Fruit fly (Drosophila melanogaster): Measurements from ENCODE around the gene LIMK1.

Gene LIMK1

DNA sequence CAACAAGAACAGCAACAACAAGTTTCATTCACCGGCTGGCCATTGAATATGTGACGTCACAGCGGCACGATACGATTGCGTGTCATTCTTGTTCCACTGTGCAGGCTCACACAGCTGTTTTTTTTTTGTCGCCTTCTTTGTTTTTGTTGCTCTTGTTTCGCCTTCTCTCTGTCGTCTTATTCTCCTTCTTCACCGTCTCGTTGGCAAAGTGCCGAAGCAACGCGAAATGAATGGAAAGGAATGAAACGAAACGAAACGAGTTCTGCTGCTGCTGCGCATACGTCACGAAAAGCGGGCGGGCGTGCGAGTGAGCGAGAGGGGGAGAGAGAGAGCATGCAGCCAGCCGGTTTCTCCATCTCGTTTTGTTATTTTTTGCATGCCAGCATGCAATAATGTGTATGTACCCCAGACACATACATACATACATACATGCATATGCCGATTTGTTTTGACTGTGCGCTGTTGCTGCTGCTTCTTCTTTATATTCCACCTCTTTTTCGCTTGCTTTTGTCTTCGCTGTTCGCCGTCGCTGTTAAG, 17.3 kb downstream of the LIMK1 start (continued):
- TF ChIP-seq Dfd (GFP tag; optimal IDR thresholded peaks at IDR 0.05) (no peak), ey (GFP tag; optimal IDR thresholded peaks at IDR 0.05) (peak; percentile 29), h (GFP tag; optimal IDR thresholded peaks at IDR 0.05) (peak; percentile 42), dl (GFP tag; optimal IDR thresholded peaks at IDR 0.05; ENCODE audit: insufficient read depth in 1 of 2, partially characterized antibody in 2 of 2) (peak in 1 of 2 experiments; percentile 58), Hr78 (GFP tag; optimal IDR thresholded peaks at IDR 0.05) (no peak), Rel (GFP tag; optimal IDR thresholded peaks at IDR 0.05) (no peak), Rel (tag; optimal IDR thresholded peaks at IDR 0.05) (peak; percentile 71)

DNA sequence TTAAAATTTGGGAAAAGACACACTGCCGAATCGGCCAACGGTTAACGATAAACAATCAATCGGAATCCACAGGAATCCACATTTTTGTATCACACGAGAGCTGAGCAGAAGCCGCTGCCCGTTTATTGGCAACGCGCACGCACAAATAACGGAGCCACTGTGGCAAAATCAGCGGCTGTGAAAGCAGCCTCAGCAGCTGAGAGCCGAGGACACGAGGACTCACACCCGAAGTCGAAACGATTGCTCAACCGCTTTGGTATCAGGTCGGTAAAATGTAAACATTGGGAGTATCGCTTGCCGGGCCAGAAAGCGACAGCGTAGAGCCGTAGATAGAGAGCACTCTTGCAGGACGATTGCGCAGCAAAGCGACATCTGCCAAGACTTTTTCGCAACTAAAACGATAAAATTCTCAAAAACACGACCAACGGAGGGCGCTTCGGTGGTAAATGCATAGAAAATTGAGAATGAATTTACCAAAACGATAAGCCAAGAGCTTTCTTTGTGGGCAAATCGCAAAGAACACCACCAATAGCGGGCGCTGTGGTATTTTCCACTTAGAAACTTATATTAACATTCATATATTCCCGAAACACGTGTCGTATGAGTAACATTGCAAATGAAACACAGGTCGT, 23.6 kb downstream of the LIMK1 start, which contains the start of gene hwt:
TSS of gene hwt (minus strand) at position 161 of the 632 bp plus-strand sequence.
- TF ChIP-seq usp (GFP tag; optimal IDR thresholded peaks at IDR 0.05) = no peak
- no peak for TF ChIP-seq Hnf4 (GFP tag; optimal IDR thresholded peaks at IDR 0.05)
- no peak for TF ChIP-seq pan (optimal IDR thresholded peaks at IDR 0.05)
- TF ChIP-seq Hr78 (GFP tag; optimal IDR thresholded peaks at IDR 0.05) = no peak
- no peak for TF ChIP-seq lola (GFP tag; optimal IDR thresholded peaks at IDR 0.05)
- TF ChIP-seq dsf (GFP tag; optimal IDR thresholded peaks at IDR 0.05; ENCODE audit: borderline replicate concordance) = no peak
- TF ChIP-seq Mio (GFP tag; optimal IDR thresholded peaks at IDR 0.05) = no peak
- no peak for TF ChIP-seq Myc (optimal IDR thresholded peaks at IDR 0.05)
- TF ChIP-seq Vsx2 (GFP tag; optimal IDR thresholded peaks at IDR 0.05; ENCODE audit: partially characterized antibody) = no peak

DNA sequence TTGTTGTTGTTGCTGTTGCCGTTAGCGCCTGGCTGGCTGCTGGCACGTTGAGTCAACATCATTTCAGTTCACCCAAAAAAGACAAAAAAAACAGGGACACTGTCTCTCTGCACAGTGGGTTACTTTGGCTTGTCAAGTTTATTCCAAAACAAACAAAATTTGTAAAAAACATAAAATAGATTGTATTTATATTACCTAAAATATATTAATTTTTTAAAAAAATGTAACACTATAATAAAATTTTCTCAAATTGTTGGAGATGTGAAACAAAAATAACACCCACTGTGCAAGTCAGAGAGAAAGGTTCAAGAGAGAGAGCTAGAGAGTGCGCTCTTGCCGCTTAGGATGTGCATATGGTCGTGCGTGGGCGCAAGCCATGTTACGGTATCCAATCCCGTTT, 24.3 kb downstream of the LIMK1 start:
- peak; percentile 53 for TF ChIP-seq psq (GFP tag; optimal IDR thresholded peaks at IDR 0.05)
- no peak for TF ChIP-seq Hr78 (GFP tag; optimal IDR thresholded peaks at IDR 0.05)
- no peak for TF ChIP-seq sv (GFP tag; optimal IDR thresholded peaks at IDR 0.05)
- TF ChIP-seq ey (GFP tag; optimal IDR thresholded peaks at IDR 0.05) = peak; percentile 18
- TF ChIP-seq CG32264 (GFP tag; optimal IDR thresholded peaks at IDR 0.05) = no peak
- no peak for TF ChIP-seq dl (GFP tag; optimal IDR thresholded peaks at IDR 0.05; ENCODE audit: insufficient read depth in 1 of 2, partially characterized antibody in 2 of 2)
- TF ChIP-seq Hnf4 (GFP tag; optimal IDR thresholded peaks at IDR 0.05) = peak; percentile 12
- peak; percentile 74 for TF ChIP-seq HLH106 (tag; optimal IDR thresholded peaks at IDR 0.05)
- TF ChIP-seq dmrt93B (GFP tag; optimal IDR thresholded peaks at IDR 0.05) = peak; percentile 31
- TF ChIP-seq Abd-B (GFP tag; optimal IDR thresholded peaks at IDR 0.05) = no peak
- TF ChIP-seq CG9705 (GFP tag; optimal IDR thresholded peaks at IDR 0.05) = no peak
- TF ChIP-seq Jra (GFP tag; optimal IDR thresholded peaks at IDR 0.05) = no peak
- TF ChIP-seq tai (GFP tag; optimal IDR thresholded peaks at IDR 0.05) = no peak
- peak; percentile 63 for TF ChIP-seq fru (GFP tag; optimal IDR thresholded peaks at IDR 0.05)
- TF ChIP-seq OdsH (GFP tag; optimal IDR thresholded peaks at IDR 0.05) = peak; percentile 53
- TF ChIP-seq h (GFP tag; optimal IDR thresholded peaks at IDR 0.05) = peak; percentile 60
- TF ChIP-seq foxo (GFP tag; optimal IDR thresholded peaks at IDR 0.05) = peak in 1 of 2 experiments; percentile 71
- peak; percentile 10 for TF ChIP-seq Rel (GFP tag; optimal IDR thresholded peaks at IDR 0.05)
- no peak for TF ChIP-seq Rel (tag; optimal IDR thresholded peaks at IDR 0.05)
- peak; percentile 79 for TF ChIP-seq Sp1 (GFP tag; optimal IDR thresholded peaks at IDR 0.05)
- peak; percentile 7 for TF ChIP-seq br (GFP tag; optimal IDR thresholded peaks at IDR 0.05)
- TF ChIP-seq rgr (GFP tag; optimal IDR thresholded peaks at IDR 0.05) = peak; percentile 61
- peak; percentile 21 for TF ChIP-seq brk (GFP tag; optimal IDR thresholded peaks at IDR 0.05)
- no peak for TF ChIP-seq Hr83 (GFP tag; optimal IDR thresholded peaks at IDR 0.05; ENCODE audit: poor library complexity, severe bottlenecking)

DNA sequence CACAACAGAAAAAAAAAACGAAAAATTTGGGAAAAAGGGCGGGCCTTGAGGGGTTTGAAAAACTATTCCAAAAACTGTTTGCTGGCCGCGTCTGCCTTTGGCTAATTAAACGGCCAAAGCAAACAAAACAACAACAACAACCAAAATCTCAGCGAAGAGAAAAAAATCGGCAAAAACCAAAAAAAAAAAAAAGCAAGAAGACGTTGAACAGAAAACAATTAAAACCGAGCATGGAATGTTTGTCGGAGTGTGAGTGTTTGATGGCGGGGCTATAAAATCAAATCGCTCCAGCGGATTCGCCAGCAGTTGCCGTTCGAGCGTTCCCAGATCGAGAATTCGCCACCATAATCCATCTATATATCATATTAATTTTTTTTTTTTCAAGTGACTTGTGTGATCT, 39.2 kb downstream of the LIMK1 start, which contains the start of gene Cpr11B:
TSS of gene Cpr11B (plus strand) at position 301 of the 400 bp plus-strand sequence.
- TF ChIP-seq Vsx2 (GFP tag; optimal IDR thresholded peaks at IDR 0.05; ENCODE audit: partially characterized antibody) = no peak
- TF ChIP-seq N (GFP tag; optimal IDR thresholded peaks at IDR 0.05) = no peak
- no peak for TF ChIP-seq Hr83 (GFP tag; optimal IDR thresholded peaks at IDR 0.05; ENCODE audit: poor library complexity, severe bottlenecking)
- no peak for TF ChIP-seq h (GFP tag; optimal IDR thresholded peaks at IDR 0.05)
- no peak for TF ChIP-seq GATAd (GFP tag; optimal IDR thresholded peaks at IDR 0.05)
- no peak for TF ChIP-seq CrebA (GFP tag; optimal IDR thresholded peaks at IDR 0.05; ENCODE audit: borderline replicate concordance)
- TF ChIP-seq Abd-B (GFP tag; optimal IDR thresholded peaks at IDR 0.05) = no peak
- no peak for TF ChIP-seq usp (GFP tag; optimal IDR thresholded peaks at IDR 0.05)
- TF ChIP-seq HLH106 (tag; optimal IDR thresholded peaks at IDR 0.05) = no peak
- no peak for TF ChIP-seq Myc (optimal IDR thresholded peaks at IDR 0.05)
- TF ChIP-seq tai (GFP tag; optimal IDR thresholded peaks at IDR 0.05) = no peak
- TF ChIP-seq dmrt93B (GFP tag; optimal IDR thresholded peaks at IDR 0.05) = no peak
- TF ChIP-seq Jra (GFP tag; optimal IDR thresholded peaks at IDR 0.05) = no peak
- TF ChIP-seq br (GFP tag; optimal IDR thresholded peaks at IDR 0.05) = no peak
- no peak for TF ChIP-seq Hr78 (GFP tag; optimal IDR thresholded peaks at IDR 0.05)
